Worm (Caenorhabditis elegans): Measurements from ENCODE around the gene lnkn-1.

Gene lnkn-1

ce11 chrIII:8889931-8890330 lies at the start of gene lnkn-1:
Gene lnkn-1, plus strand, starts transcription at chrIII:8890231.
- TF ChIP-seq mdl-1 (tag; optimal IDR thresholded peaks at IDR 0.05), result no peak
- no peak for TF ChIP-seq nhr-11 (tag; optimal IDR thresholded peaks at IDR 0.05)

- TF ChIP-seq C34F6.9 (tag; optimal IDR thresholded peaks at IDR 0.05) (no peak), nhr-23 (tag; optimal IDR thresholded peaks at IDR 0.05) (no peak), unc-55 (GFP tag; optimal IDR thresholded peaks at IDR 0.05) (no peak), lin-11 (tag; optimal IDR thresholded peaks at IDR 0.05) (no peak), mab-5 (tag; optimal IDR thresholded peaks at IDR 0.05) (no peak), sem-4 (tag; optimal IDR thresholded peaks at IDR 0.05) (no peak), unc-39 (tag; optimal IDR thresholded peaks at IDR 0.05) (no peak), nhr-237 (tag; optimal IDR thresholded peaks at IDR 0.05) (no peak)
These were observed 45.9 kb upstream of the lnkn-1 start for ce11 chrIII:8844137-8844536.

DNA sequence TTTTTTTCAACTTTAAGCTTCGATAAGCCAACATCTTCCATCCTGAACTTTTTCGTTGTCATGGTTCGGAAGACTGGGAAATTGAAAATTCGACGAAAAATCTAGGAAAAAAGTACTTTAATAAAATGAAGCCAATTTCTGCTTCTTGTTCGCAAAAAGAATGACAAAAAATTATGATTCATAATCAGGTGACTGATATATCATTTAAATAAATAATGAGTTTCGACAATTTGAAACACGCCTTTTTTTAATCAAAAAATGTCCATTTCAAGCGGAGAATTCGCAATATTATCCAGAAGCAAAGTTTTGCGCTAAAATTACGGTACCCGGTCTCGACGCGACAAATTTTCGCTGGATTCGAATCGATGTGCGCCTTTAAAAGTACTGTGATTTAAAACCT lies 44.9 kb upstream of the lnkn-1 start, which contains the start of gene F44E2.6:
Gene F44E2.6 (minus strand): TSS at position 101 of the 400 bp plus-strand sequence.
- TF ChIP-seq snpc-4 (tag; optimal IDR thresholded peaks at IDR 0.05) (no peak), nhr-6 (tag; optimal IDR thresholded peaks at IDR 0.05) (no peak), unc-55 (GFP tag; optimal IDR thresholded peaks at IDR 0.05) (no peak), R02D3.7 (tag; optimal IDR thresholded peaks at IDR 0.05) (no peak), elt-3 (tag; optimal IDR thresholded peaks at IDR 0.05) (no peak), fos-1 (tag; optimal IDR thresholded peaks at IDR 0.05) (no peak), lin-13 (GFP tag; optimal IDR thresholded peaks at IDR 0.05) (no peak), skn-1 (tag; optimal IDR thresholded peaks at IDR 0.05) (no peak), blmp-1 (tag; optimal IDR thresholded peaks at IDR 0.05; ENCODE audit: insufficient read depth) (no peak), ztf-4 (tag; optimal IDR thresholded peaks at IDR 0.05) (no peak), nhr-77 (tag; optimal IDR thresholded peaks at IDR 0.05) (no peak), alr-1 (tag; optimal IDR thresholded peaks at IDR 0.05) (no peak)

- TF ChIP-seq dmd-4 (tag; optimal IDR thresholded peaks at IDR 0.05) (no peak), sem-4 (tag; optimal IDR thresholded peaks at IDR 0.05) (peak; percentile 16), nhr-10 (tag; optimal IDR thresholded peaks at IDR 0.05) (no peak), mbf-1 (tag; optimal IDR thresholded peaks at IDR 0.05) (no peak), fos-1 (tag; optimal IDR thresholded peaks at IDR 0.05) (peak; percentile 24), skn-1 (tag; optimal IDR thresholded peaks at IDR 0.05) (no peak), peb-1 (tag; optimal IDR thresholded peaks at IDR 0.05) (no peak), sma-3 (GFP tag; optimal IDR thresholded peaks at IDR 0.05) (peak; percentile 42), lin-13 (GFP tag; optimal IDR thresholded peaks at IDR 0.05) (peak; percentile 34), F13H6.1 (tag; optimal IDR thresholded peaks at IDR 0.05) (peak; percentile 43), unc-55 (GFP tag; optimal IDR thresholded peaks at IDR 0.05) (peak; percentile 78), sma-9 (GFP tag; optimal IDR thresholded peaks at IDR 0.05) (no peak), sma-9 (tag; optimal IDR thresholded peaks at IDR 0.05) (no peak), C34F6.9 (tag; optimal IDR thresholded peaks at IDR 0.05) (peak; percentile 74), gmeb-1 (tag; optimal IDR thresholded peaks at IDR 0.05) (peak; percentile 58), ztf-1 (GFP tag; conservative IDR thresholded peaks at IDR 0.05) (no peak), lsy-2 (tag; optimal IDR thresholded peaks at IDR 0.05) (peak in 1 of 2 experiments; percentile 73), ZK546.5 (tag; optimal IDR thresholded peaks at IDR 0.05) (no peak), blmp-1 (tag; optimal IDR thresholded peaks at IDR 0.05; ENCODE audit: insufficient read depth) (no peak), nhr-129 (tag; optimal IDR thresholded peaks at IDR 0.05) (no peak), crh-2 (tag; optimal IDR thresholded peaks at IDR 0.05) (peak; percentile 30)
These were observed 42.3 kb upstream of the lnkn-1 start for ce11 chrIII:8847722-8848121.

DNA sequence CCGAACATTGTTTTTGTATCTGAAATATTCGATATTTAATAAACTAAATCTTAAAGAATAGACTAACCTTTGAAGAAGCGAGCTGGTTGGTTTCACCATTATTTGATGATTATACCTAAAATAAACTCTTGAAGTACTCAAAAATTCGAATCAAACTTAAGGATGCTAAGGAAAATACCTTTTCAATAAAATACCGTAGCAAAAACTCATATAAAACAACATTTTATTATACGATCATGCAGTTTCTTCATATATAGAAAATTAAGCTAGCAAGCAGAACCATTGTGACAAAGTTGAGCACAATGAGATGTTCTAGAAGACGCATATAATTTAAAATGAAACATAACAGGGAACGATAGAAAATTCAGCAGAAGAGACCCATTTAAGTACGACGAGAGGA lies 41.7 kb upstream of the lnkn-1 start, which contains the start of gene F44E2.7:
Gene F44E2.7 (minus strand): TSS at position 101 of the 400 bp plus-strand sequence.
- TF ChIP-seq crh-2 (tag; optimal IDR thresholded peaks at IDR 0.05) (no peak), alr-1 (tag; optimal IDR thresholded peaks at IDR 0.05) (no peak), blmp-1 (tag; optimal IDR thresholded peaks at IDR 0.05; ENCODE audit: insufficient read depth) (no peak), ZK546.5 (tag; optimal IDR thresholded peaks at IDR 0.05) (no peak), nhr-129 (tag; optimal IDR thresholded peaks at IDR 0.05) (no peak), elt-1 (tag; optimal IDR thresholded peaks at IDR 0.05) (no peak), nhr-77 (tag; optimal IDR thresholded peaks at IDR 0.05) (no peak), gmeb-1 (tag; optimal IDR thresholded peaks at IDR 0.05) (no peak), C34F6.9 (tag; optimal IDR thresholded peaks at IDR 0.05) (no peak), ztf-1 (GFP tag; conservative IDR thresholded peaks at IDR 0.05) (no peak), peb-1 (tag; optimal IDR thresholded peaks at IDR 0.05) (no peak), F13H6.1 (tag; optimal IDR thresholded peaks at IDR 0.05) (no peak), Y55F3AM.14 (GFP tag; optimal IDR thresholded peaks at IDR 0.05) (no peak), mbf-1 (tag; optimal IDR thresholded peaks at IDR 0.05) (no peak), aly-2 (tag; optimal IDR thresholded peaks at IDR 0.05) (no peak)
